Fruit fly (Drosophila melanogaster): Measurements from ENCODE around the gene CG15172.

DNA sequence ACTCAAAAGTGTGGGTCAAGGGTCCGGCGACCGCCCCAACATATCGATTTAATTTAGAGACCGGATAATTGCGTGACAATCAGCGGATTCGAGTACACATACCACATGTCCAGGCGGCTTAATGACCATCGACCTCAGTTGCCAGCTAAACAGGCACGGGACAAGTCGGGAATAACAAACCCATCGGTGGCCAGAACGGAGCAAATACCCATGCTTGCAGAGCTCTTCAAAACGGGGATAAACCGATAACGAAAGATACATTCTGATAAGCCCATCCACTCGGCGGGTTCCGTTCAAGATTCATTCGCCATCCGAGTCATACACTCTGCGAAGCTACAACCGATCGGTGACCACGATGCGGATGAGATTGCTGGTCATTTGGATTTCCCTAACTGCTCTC, 31.5 kb upstream of the CG15172 start, which contains the start of gene CG15169:
- TF ChIP-seq esn (GFP tag; optimal IDR thresholded peaks at IDR 0.05) (no peak), CG6808 (GFP tag; optimal IDR thresholded peaks at IDR 0.05) (no peak), CG11294 (GFP tag; IDR thresholded peaks at IDR 0.05) (no peak), CG34406 (GFP tag; optimal IDR thresholded peaks at IDR 0.05) (no peak)

All from whole organism, prepupa.